Fruit fly (Drosophila melanogaster) whole organism, embryonic: ENCODE results near the gene Eip93F.

ENCODE experiments used
- Ada2b ChIP-seq: fragments of 200-800 bp; sonication (Bioruptor generic); IDR thresholded peaks from 2 replicates; pipeline ENCODE4 v1.3.6; 2022; ENCODE audit warnings: missing biosample characterization, missing genetic modification characterization
- CG10267 ChIP-seq: fragments of 200-800 bp; sonication (Bioruptor generic); optimal IDR thresholded peaks from 2 replicates; lab custom pipeline; 2018; ENCODE audit warnings: missing biosample characterization, mild to moderate bottlenecking, missing genetic modification characterization, moderate library complexity
- CG10462 ChIP-seq: fragments of 200-800 bp; sonication (Bioruptor generic); optimal IDR thresholded peaks from 2 replicates; lab custom pipeline; 2016; ENCODE audit warnings: missing biosample characterization, missing genetic modification characterization
- CG13624 ChIP-seq: fragments of 200-800 bp; sonication (Bioruptor generic); optimal IDR thresholded peaks from 2 replicates; lab custom pipeline; 2016; ENCODE audit warnings: missing biosample characterization, missing genetic modification characterization
- CG14014 ChIP-seq: fragments of 200-800 bp; sonication (Bioruptor generic); IDR thresholded peaks from 2 replicates; pipeline ENCODE4 v1.3.6; 2022; ENCODE audit warnings: missing biosample characterization, missing genetic modification characterization
- CG17361 ChIP-seq: fragments of 200-800 bp; sonication (Bioruptor generic); IDR thresholded peaks from 3 replicates; pipeline ENCODE4 v1.3.6; 2022; ENCODE audit warnings: missing biosample characterization, missing genetic modification characterization
- CG17385 ChIP-seq: fragments of 200-800 bp; sonication (Bioruptor generic); optimal IDR thresholded peaks from 3 replicates; lab custom pipeline; 2018; ENCODE audit warnings: missing biosample characterization, mild to moderate bottlenecking, missing genetic modification characterization
- CG17802 ChIP-seq: fragments of 200-800 bp; sonication (Bioruptor generic); optimal IDR thresholded peaks from 2 replicates; lab custom pipeline; 2018; ENCODE audit warnings: missing biosample characterization, mild to moderate bottlenecking, missing genetic modification characterization, moderate library complexity
- CG18262 ChIP-seq: fragments of 200-800 bp; optimal IDR thresholded peaks from 3 replicates; lab custom pipeline; 2019; ENCODE audit warnings: missing biosample characterization, mild to moderate bottlenecking, missing genetic modification characterization, moderate library complexity
- CG2116 ChIP-seq: fragments of 200-800 bp; sonication (Bioruptor generic); optimal IDR thresholded peaks from 3 replicates; lab custom pipeline; 2018; ENCODE audit warnings: missing biosample characterization, mild to moderate bottlenecking, missing genetic modification characterization
- CG2129 ChIP-seq: fragments of 200-800 bp; sonication (Bioruptor generic); IDR thresholded peaks from 2 replicates; pipeline ENCODE4 v1.3.6; 2022; ENCODE audit warnings: missing biosample characterization, missing genetic modification characterization; ENCODE audit not compliant: partially characterized antibody
- CG3407 ChIP-seq: fragments of 200-800 bp; sonication (Bioruptor generic); optimal IDR thresholded peaks from 2 replicates; lab custom pipeline; 2018; ENCODE audit warnings: missing biosample characterization, mild to moderate bottlenecking, missing genetic modification characterization
- CG34224 ChIP-seq: fragments of 200-800 bp; sonication (Bioruptor generic); IDR thresholded peaks from 3 replicates; pipeline ENCODE4 v1.3.6; 2022; ENCODE audit warnings: missing biosample characterization, missing genetic modification characterization; ENCODE audit not compliant: partially characterized antibody
- CG4282 ChIP-seq: fragments of 200-800 bp; sonication (Bioruptor generic); optimal IDR thresholded peaks from 2 replicates; lab custom pipeline; 2016; ENCODE audit warnings: missing biosample characterization, missing genetic modification characterization
- CG4360 ChIP-seq: fragments of 200-800 bp; sonication (Bioruptor generic); IDR thresholded peaks from 2 replicates; pipeline ENCODE4 v1.3.6; 2022; ENCODE audit warnings: missing biosample characterization, missing genetic modification characterization
- CG4820 ChIP-seq: fragments of 200-800 bp; sonication (Bioruptor generic); optimal IDR thresholded peaks from 3 replicates; lab custom pipeline; 2016; ENCODE audit warnings: missing biosample characterization, missing genetic modification characterization
- CG6683 ChIP-seq: fragments of 200-800 bp; sonication (Bioruptor generic); optimal IDR thresholded peaks from 2 replicates; lab custom pipeline; 2017; ENCODE audit warnings: missing biosample characterization, mild to moderate bottlenecking, missing genetic modification characterization, missing genetic modification reagents
- CG8388 ChIP-seq: fragments of 200-800 bp; sonication (Bioruptor generic); optimal IDR thresholded peaks from 2 replicates; lab custom pipeline; 2019; ENCODE audit warnings: missing biosample characterization, mild to moderate bottlenecking, missing genetic modification characterization, moderate library complexity
- CoRest ChIP-seq: fragments of 200-800 bp; sonication (Bioruptor generic); optimal IDR thresholded peaks from 3 replicates; lab custom pipeline; 2018; ENCODE audit warnings: missing biosample characterization, mild to moderate bottlenecking, missing genetic modification characterization, moderate library complexity
- Dip2 ChIP-seq: fragments of 200-800 bp; sonication (Bioruptor generic); IDR thresholded peaks from 2 replicates; pipeline ENCODE4 v1.3.6; 2022; ENCODE audit warnings: missing biosample characterization, missing genetic modification characterization
- Elba2 ChIP-seq: fragments of 200-800 bp; sonication (Bioruptor generic); optimal IDR thresholded peaks from 3 replicates; lab custom pipeline; 2016; ENCODE audit warnings: missing biosample characterization, missing genetic modification characterization
- Ets65A ChIP-seq: fragments of 200-800 bp; sonication (Bioruptor generic); peaks from one replicate; lab custom pipeline; 2016; ENCODE audit warnings: missing biosample characterization, missing genetic modification characterization
- HLH4C ChIP-seq: fragments of 200-800 bp; sonication (Bioruptor generic); IDR thresholded peaks from 3 replicates; pipeline ENCODE4 v1.3.6; 2022; ENCODE audit warnings: missing biosample characterization, missing genetic modification characterization; ENCODE audit not compliant: partially characterized antibody
- Hey ChIP-seq: fragments of 200-800 bp; sonication (Bioruptor generic); optimal IDR thresholded peaks from 3 replicates; lab custom pipeline; 2018; ENCODE audit warnings: missing biosample characterization, mild to moderate bottlenecking, missing genetic modification characterization
- Hsf ChIP-seq: fragments of 200-800 bp; sonication (Bioruptor generic); optimal IDR thresholded peaks from 3 replicates; lab custom pipeline; 2016; ENCODE audit warnings: missing biosample characterization, missing genetic modification characterization
- Nf-YA ChIP-seq: fragments of 200-800 bp; sonication (Bioruptor generic); IDR thresholded peaks from 2 replicates; pipeline ENCODE4 v1.3.6; 2022; ENCODE audit warnings: missing biosample characterization, missing genetic modification characterization
- Oli ChIP-seq: fragments of 200-800 bp; sonication (Bioruptor generic); optimal IDR thresholded peaks from 2 replicates; lab custom pipeline; 2018; ENCODE audit warnings: missing biosample characterization, mild to moderate bottlenecking, missing genetic modification characterization, moderate library complexity
- Opbp ChIP-seq: fragments of 200-800 bp; sonication (Bioruptor generic); IDR thresholded peaks from 3 replicates; pipeline ENCODE4 v1.3.6; 2022; ENCODE audit warnings: missing biosample characterization, missing genetic modification characterization; ENCODE audit not compliant: partially characterized antibody
- Optix ChIP-seq: fragments of 200-800 bp; sonication (Bioruptor generic); IDR thresholded peaks from 3 replicates; pipeline ENCODE4 v1.3.6; 2022; ENCODE audit warnings: missing biosample characterization, missing genetic modification characterization
- Side ChIP-seq: fragments of 200-800 bp; sonication (Bioruptor generic); optimal IDR thresholded peaks from 2 replicates; lab custom pipeline; 2016; ENCODE audit warnings: missing biosample characterization, missing genetic modification characterization
- ara ChIP-seq: fragments of 200-800 bp; sonication (Bioruptor generic); IDR thresholded peaks from 2 replicates; pipeline ENCODE4 v1.3.6; 2022; ENCODE audit warnings: missing biosample characterization, missing genetic modification characterization
- br ChIP-seq: fragments of >200 bp; optimal IDR thresholded peaks from 2 replicates; lab custom pipeline; 2017
- corto ChIP-seq: fragments of 200-800 bp; sonication (Bioruptor generic); optimal IDR thresholded peaks from 2 replicates; lab custom pipeline; 2016; ENCODE audit warnings: missing biosample characterization, mild to moderate bottlenecking, missing genetic modification characterization, moderate library complexity
- dimm ChIP-seq: fragments of 200-800 bp; sonication (Bioruptor generic); IDR thresholded peaks from 2 replicates; pipeline ENCODE4 v1.3.6; 2022; ENCODE audit warnings: missing biosample characterization, missing genetic modification characterization
- eve ChIP-seq, 2 experiments: fragments of >200 bp; optimal IDR thresholded peaks; 2 replicates each; lab custom pipeline; 2017; ENCODE audit warnings: missing biosample characterization in 2 of 2, missing genetic modification characterization in 2 of 2
- kay ChIP-seq: fragments of 200-800 bp; sonication (Bioruptor generic); optimal IDR thresholded peaks from 2 replicates; lab custom pipeline; 2016; ENCODE audit warnings: missing biosample characterization, missing genetic modification characterization
- knrl ChIP-seq: fragments of 200-800 bp; sonication (Bioruptor generic); IDR thresholded peaks from 3 replicates; pipeline ENCODE4 v1.3.6; 2022; ENCODE audit warnings: missing biosample characterization, missing genetic modification characterization; ENCODE audit not compliant: partially characterized antibody
- lov ChIP-seq, 2 experiments: fragments of 200-800 bp in 1 of 2; fragments of >200 bp in 1 of 2; sonication (Bioruptor generic) in 1 of 2; IDR thresholded peaks in 1 of 2; optimal IDR thresholded peaks in 1 of 2; 2 replicates in 1 of 2; 3 replicates in 1 of 2; pipeline versions ENCODE4 v1.3.6 to Lab custom; 2017 to 2022; ENCODE audit warnings: missing biosample characterization in 1 of 2, missing genetic modification characterization in 1 of 2
- maf-S ChIP-seq: fragments of 200-800 bp; sonication (Bioruptor generic); optimal IDR thresholded peaks from 2 replicates; lab custom pipeline; 2016; ENCODE audit warnings: missing biosample characterization, missing genetic modification characterization
- nerfin-2 ChIP-seq: fragments of 200-800 bp; sonication (Bioruptor generic); IDR thresholded peaks from 2 replicates; pipeline ENCODE4 v1.3.6; 2022; ENCODE audit warnings: missing biosample characterization, missing genetic modification characterization; ENCODE audit not compliant: partially characterized antibody
- pfk ChIP-seq: fragments of 200-800 bp; sonication (Bioruptor generic); optimal IDR thresholded peaks from 2 replicates; lab custom pipeline; 2018; ENCODE audit warnings: missing biosample characterization, mild to moderate bottlenecking, missing genetic modification characterization, moderate library complexity
- ranshi ChIP-seq: fragments of 200-800 bp; sonication (Bioruptor generic); IDR thresholded peaks from 2 replicates; pipeline ENCODE4 v1.3.6; 2022; ENCODE audit warnings: missing biosample characterization, missing genetic modification characterization
- repo ChIP-seq: fragments of 200-800 bp; sonication (Bioruptor generic); optimal IDR thresholded peaks from 2 replicates; lab custom pipeline; 2016; ENCODE audit warnings: missing biosample characterization, missing genetic modification characterization
- stc ChIP-seq: fragments of 200-800 bp; sonication (Bioruptor generic); IDR thresholded peaks from 2 replicates; pipeline ENCODE4 v1.3.6; 2022; ENCODE audit warnings: missing biosample characterization, missing genetic modification characterization
- tap ChIP-seq: fragments of 200-800 bp; optimal IDR thresholded peaks from 3 replicates; lab custom pipeline; 2019; ENCODE audit warnings: missing biosample characterization, mild to moderate bottlenecking, missing genetic modification characterization, moderate library complexity
- toy ChIP-seq: fragments of 200-800 bp; sonication (Bioruptor generic); IDR thresholded peaks from 2 replicates; pipeline ENCODE4 v1.3.6; 2022; ENCODE audit warnings: missing biosample characterization, missing genetic modification characterization
- trem ChIP-seq: fragments of 200-800 bp; optimal IDR thresholded peaks from 3 replicates; lab custom pipeline; 2019; ENCODE audit warnings: missing biosample characterization, mild to moderate bottlenecking, missing genetic modification characterization, moderate library complexity
- trh ChIP-seq: fragments of 200-800 bp; sonication (Bioruptor generic); optimal IDR thresholded peaks from 2 replicates; lab custom pipeline; 2016; ENCODE audit warnings: missing biosample characterization, missing genetic modification characterization
- usp ChIP-seq: fragments of >200 bp; optimal IDR thresholded peaks from 2 replicates; lab custom pipeline; 2017; ENCODE audit warnings: missing biosample characterization, missing genetic modification characterization
- wor ChIP-seq: fragments of 200-800 bp; sonication (Bioruptor generic); IDR thresholded peaks from 2 replicates; pipeline ENCODE4 v1.3.6; 2022; ENCODE audit warnings: missing biosample characterization, missing genetic modification characterization

Eip93F gene

DNA sequence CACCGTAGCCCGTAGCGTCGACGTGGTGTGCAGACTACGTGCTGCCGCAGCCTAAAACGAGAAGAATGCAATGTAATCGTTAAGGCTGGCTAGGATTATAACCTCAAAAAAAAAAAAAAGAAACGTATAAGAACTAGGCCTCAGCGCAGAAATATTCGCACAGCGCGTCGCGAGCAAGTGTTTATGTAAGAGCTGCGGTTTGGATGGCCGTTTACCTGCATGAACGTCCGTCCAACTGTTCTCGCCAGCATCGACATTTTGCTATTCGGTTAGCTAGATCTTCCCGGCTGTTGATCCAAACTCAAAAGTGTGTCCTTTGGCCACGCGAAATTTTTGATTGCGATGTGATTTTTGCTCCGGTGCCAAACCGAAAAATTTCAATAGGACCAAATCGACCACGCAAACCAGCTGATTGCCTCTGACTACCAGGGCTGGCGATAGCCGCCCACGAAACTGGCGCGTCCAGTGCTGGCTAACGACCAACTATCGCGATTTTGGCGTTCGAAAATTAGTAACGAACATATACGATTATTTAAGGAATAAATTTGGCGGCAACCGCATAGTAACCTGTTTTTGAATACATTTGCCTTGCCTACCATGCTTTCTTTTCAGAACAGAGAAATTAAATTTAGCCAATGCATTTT lies 70.0 kb downstream of the Eip93F start, which contains the start of gene Idh3b (continued):
- TF ChIP-seq CG17802 (tag; lab: Kevin White, UChicago) (no peak), Optix (no peak), CG14014 (GFP tag; lab: Robert Waterston, UW) (no peak), CG4820 (peak; percentile 48), Ada2b (GFP tag; lab: Robert Waterston, UW) (no peak), trh (GFP tag; lab: Kevin White, UChicago) (peak; percentile 32), toy (GFP tag; lab: Robert Waterston, UW) (no peak), br (lab: Kevin White, UChicago) (no peak), knrl (GFP tag; lab: Robert Waterston, UW) (peak; percentile 94), pfk (peak; percentile 42), CG34224 (peak; percentile 96), Nf-YA (GFP tag; lab: Robert Waterston, UW) (0 out of 2 replicates have a peak, but pooled peaks have one; percentile 22), CG10267 (tag; lab: Kevin White, UChicago) (peak; percentile 97), dimm (GFP tag; lab: Robert Waterston, UW) (no peak), CG10462 (GFP tag; lab: Kevin White, UChicago) (peak; percentile 3), CG2116 (GFP tag; lab: Kevin White, UChicago) (peak; percentile 64), Oli (tag; lab: Kevin White, UChicago) (no peak), CG8388 (GFP tag; lab: Kevin White, UChicago) (no peak), wor (GFP tag; lab: Robert Waterston, UW) (no peak), Hsf (GFP tag; lab: Kevin White, UChicago) (peak; percentile 71), CG2129 (GFP tag; lab: Robert Waterston, UW) (peak; percentile 92), maf-S (GFP tag; lab: Kevin White, UChicago) (peak; percentile 28), repo (GFP tag; lab: Kevin White, UChicago) (no peak), nerfin-2 (GFP tag; lab: Robert Waterston, UW) (peak; percentile 72), lov (optimal IDR thresholded peaks at IDR 0.05; lab: Kevin White, UChicago) (no peak), lov (GFP tag; IDR thresholded peaks at IDR 0.05; lab: Robert Waterston, UW) (no peak; the same call in 2 of the 3 replicates), CoRest (tag; lab: Kevin White, UChicago) (peak; percentile 61), Hey (tag; lab: Kevin White, UChicago) (no peak), CG3407 (GFP tag; lab: Kevin White, UChicago) (peak; percentile 26), ara (peak; percentile 43; the same call in 1 of the 2 replicates), tap (tag; lab: Kevin White, UChicago) (no peak), corto (GFP tag; lab: Kevin White, UChicago) (no peak), stc (GFP tag; lab: Robert Waterston, UW) (no peak), Ets65A (GFP tag; lab: Kevin White, UChicago) (peak; percentile 96), Dip2 (GFP tag; lab: Robert Waterston, UW) (no peak), CG18262 (tag; lab: Kevin White, UChicago) (no peak), HLH4C (GFP tag; lab: Robert Waterston, UW) (peak; percentile 84), CG13624 (peak; percentile 84), trem (peak; percentile 74), CG6683 (GFP tag; lab: Kevin White, UChicago) (no peak), CG4360 (GFP tag; lab: Robert Waterston, UW) (no peak), Side (GFP tag; lab: Kevin White, UChicago) (peak; percentile 54), CG17385 (GFP tag; lab: Kevin White, UChicago) (peak; percentile 35), Elba2 (peak; percentile 61), eve (GFP tag; optimal IDR thresholded peaks at IDR 0.05; lab: Kevin White, UChicago) (no peak), kay (peak; percentile 20), usp (GFP tag; lab: Kevin White, UChicago) (no peak), CG17361 (GFP tag; lab: Robert Waterston, UW) (no peak), Opbp (GFP tag; lab: Robert Waterston, UW) (peak; percentile 97), CG4282 (peak; percentile 26), ranshi (GFP tag; lab: Robert Waterston, UW) (no peak)
